Worm (Caenorhabditis elegans): ENCODE data around the gene clc-3.

Gene clc-3

ce11 chrX:3351526-3351925 is 23.0 kb downstream of the clc-3 start, which contains the start of gene ZK816.1:
TSS of gene ZK816.1 (plus strand) at chrX:3351712.
- TF ChIP-seq nhr-76 (tag; optimal IDR thresholded peaks at IDR 0.05) (no peak), zip-2 (tag; optimal IDR thresholded peaks at IDR 0.05) (no peak), skn-1 (tag; optimal IDR thresholded peaks at IDR 0.05) (no peak), ceh-82 (tag; optimal IDR thresholded peaks at IDR 0.05) (no peak), hmg-1.1 (GFP tag; IDR thresholded peaks at IDR 0.05) (no peak), unc-62 (GFP tag; optimal IDR thresholded peaks at IDR 0.05 in 1 of 2) (no peak), unc-62 (tag; optimal IDR thresholded peaks at IDR 0.05) (no peak), pqm-1 (tag; optimal IDR thresholded peaks at IDR 0.05) (no peak), zag-1 (tag; optimal IDR thresholded peaks at IDR 0.05) (no peak), mdl-1 (tag; optimal IDR thresholded peaks at IDR 0.05) (no peak), snpc-4 (tag; optimal IDR thresholded peaks at IDR 0.05) (no peak), attf-4 (tag; optimal IDR thresholded peaks at IDR 0.05) (no peak), zfp-2 (tag; optimal IDR thresholded peaks at IDR 0.05) (no peak), rbr-2 (tag; optimal IDR thresholded peaks at IDR 0.05) (no peak), lin-13 (GFP tag; optimal IDR thresholded peaks at IDR 0.05) (no peak), mdt-29 (GFP tag; IDR thresholded peaks at IDR 0.05) (no peak), mxl-2 (GFP tag; conservative IDR thresholded peaks at IDR 0.05) (no peak), spr-1 (tag; optimal IDR thresholded peaks at IDR 0.05) (no peak), nhr-237 (tag; optimal IDR thresholded peaks at IDR 0.05) (no peak), unc-130 (GFP tag; optimal IDR thresholded peaks at IDR 0.05) (no peak), jun-1 (tag; optimal IDR thresholded peaks at IDR 0.05) (no peak)

- no peak for TF ChIP-seq lin-29 (GFP tag; IDR thresholded peaks at IDR 0.05)
- no peak for TF ChIP-seq Y5F2A.4 (GFP tag; optimal IDR thresholded peaks at IDR 0.05)
- TF ChIP-seq lim-7 (GFP tag; IDR thresholded peaks at IDR 0.05): no peak
- TF ChIP-seq nhr-11 (tag; optimal IDR thresholded peaks at IDR 0.05): no peak
- no peak for TF ChIP-seq nhr-28 (tag; optimal IDR thresholded peaks at IDR 0.05)
- no peak for TF ChIP-seq gei-8 (GFP tag; optimal IDR thresholded peaks at IDR 0.05)
Observed at ce11 chrX:3350306-3350705, 24.2 kb downstream of the clc-3 start, which contains the start of gene nspg-4. TSS of gene nspg-4 (minus strand) at chrX:3350406.

- TF ChIP-seq lin-38 (GFP tag; IDR thresholded peaks at IDR 0.05): peak; percentile 66
- TF ChIP-seq snpc-1.2 (GFP tag; IDR thresholded peaks at IDR 0.05): peak; percentile 68
- no peak for TF ChIP-seq attf-4 (tag; optimal IDR thresholded peaks at IDR 0.05)
- no peak for TF ChIP-seq F44E2.7 (GFP tag; IDR thresholded peaks at IDR 0.05)
- TF ChIP-seq zfp-3 (GFP tag; conservative IDR thresholded peaks at IDR 0.05): no peak
- TF ChIP-seq cey-2 (tag; optimal IDR thresholded peaks at IDR 0.05; ENCODE audit: borderline replicate concordance, insufficient read depth): no peak
- TF ChIP-seq lim-7 (GFP tag; IDR thresholded peaks at IDR 0.05): peak; percentile 80
- TF ChIP-seq aha-1 (tag): peak; percentile 33
- TF ChIP-seq nhr-41 (GFP tag; IDR thresholded peaks at IDR 0.05): no peak
- TF ChIP-seq madf-9 (GFP tag; conservative IDR thresholded peaks at IDR 0.05): no peak
- TF ChIP-seq skn-1 (tag; optimal IDR thresholded peaks at IDR 0.05): no peak
- TF ChIP-seq nhr-10 (tag; optimal IDR thresholded peaks at IDR 0.05): no peak
- no peak for TF ChIP-seq mxl-2 (GFP tag; conservative IDR thresholded peaks at IDR 0.05)
- TF ChIP-seq mep-1 (tag; optimal IDR thresholded peaks at IDR 0.05): peak; percentile 40
- 0 out of 2 replicates have a peak, but pooled peaks have one; percentile 26 for TF ChIP-seq lin-1 (GFP tag; IDR thresholded peaks at IDR 0.05)
- no peak for TF ChIP-seq daf-8 (GFP tag; IDR thresholded peaks at IDR 0.05)
- TF ChIP-seq ztf-11 (tag; optimal IDR thresholded peaks at IDR 0.05): no peak
- TF ChIP-seq tag-97 (GFP tag; IDR thresholded peaks at IDR 0.05): no peak
- no peak for TF ChIP-seq gei-8 (GFP tag; optimal IDR thresholded peaks at IDR 0.05)
- TF ChIP-seq hif-1 (tag; optimal IDR thresholded peaks at IDR 0.05): no peak
- TF ChIP-seq pha-4 (GFP tag; IDR thresholded peaks at IDR 0.05): peak; percentile 80
- no peak for TF ChIP-seq pha-4 (tag; optimal IDR thresholded peaks at IDR 0.05)
- TF ChIP-seq spr-1 (tag; optimal IDR thresholded peaks at IDR 0.05): no peak
- TF ChIP-seq lir-3 (tag; optimal IDR thresholded peaks at IDR 0.05): peak; percentile 26
- no peak for TF ChIP-seq R02D3.7 (tag; optimal IDR thresholded peaks at IDR 0.05)
- TF ChIP-seq nhr-28 (tag; optimal IDR thresholded peaks at IDR 0.05): no peak
- peak; percentile 64; the same call in 1 of the 2 replicates for TF ChIP-seq ctbp-1 (GFP tag; IDR thresholded peaks at IDR 0.05)
- TF ChIP-seq egl-43 (GFP tag; IDR thresholded peaks at IDR 0.05): peak; percentile 85
- TF ChIP-seq hlh-30 (tag; optimal IDR thresholded peaks at IDR 0.05; ENCODE audit: insufficient read depth): peak; percentile 13
Observed at ce11 chrX:3347904-3348441, 26.6 kb downstream of the clc-3 start, which contains the start of gene ZK816.3. TSS of gene ZK816.3 (plus strand) at chrX:3348391.
